Worm (Caenorhabditis elegans) whole organism, late embryonic: ENCODE results near the gene acbp-5.
A peak's percentile ranks its signal among the peaks of the same experiment; 100 is the strongest.

Experiments
- C38D4.7 ChIP-seq: fragments of 200-800 bp; sonication (Bioruptor generic); optimal IDR thresholded peaks from 2 replicates; lab custom pipeline; 2018; ENCODE audit warnings: mild to moderate bottlenecking, missing genetic modification characterization, moderate library complexity, missing compliant biosample characterization
- Y22D7AL.16 ChIP-seq: sonication (generic microtip); optimal IDR thresholded peaks from 2 replicates; lab custom pipeline; 2016; ENCODE audit warnings: missing genetic modification characterization, missing compliant biosample characterization
- ahr-1 ChIP-seq: sonication (generic microtip); optimal IDR thresholded peaks from 2 replicates; lab custom pipeline; 2016; ENCODE audit warnings: missing genetic modification characterization, missing compliant biosample characterization
- ceh-18 ChIP-seq: sonication (generic microtip); optimal IDR thresholded peaks from 2 replicates; lab custom pipeline; 2016; ENCODE audit warnings: missing genetic modification characterization, missing compliant biosample characterization
- ceh-45 ChIP-seq: fragments of 200-800 bp; sonication (Bioruptor generic); IDR thresholded peaks from 2 replicates; pipeline ENCODE4 v1.3.6; 2022; ENCODE audit warnings: missing genetic modification reagents, missing genetic modification characterization, missing compliant biosample characterization
- ceh-9 ChIP-seq: sonication (generic microtip); optimal IDR thresholded peaks from 2 replicates; lab custom pipeline; 2016; ENCODE audit warnings: mild to moderate bottlenecking, missing genetic modification characterization, inconsistent platforms, missing compliant biosample characterization
- che-1 ChIP-seq: sonication (generic microtip); optimal IDR thresholded peaks from 2 replicates; lab custom pipeline; 2016; ENCODE audit warnings: mild to moderate bottlenecking, missing genetic modification characterization, missing compliant biosample characterization
- elt-4 ChIP-seq: sonication (generic microtip); optimal IDR thresholded peaks from 2 replicates; lab custom pipeline; 2016; ENCODE audit warnings: missing genetic modification characterization, missing compliant biosample characterization
- eyg-1 ChIP-seq: sonication (generic microtip); optimal IDR thresholded peaks from 2 replicates; lab custom pipeline; 2016; ENCODE audit warnings: missing genotype, missing genetic modification characterization, missing compliant biosample characterization
- fax-1 ChIP-seq: sonication (generic microtip); optimal IDR thresholded peaks from 2 replicates; lab custom pipeline; 2016; ENCODE audit warnings: missing genotype, missing genetic modification characterization, missing compliant biosample characterization
- fkh-10 ChIP-seq: fragments of 150-350 bp; optimal IDR thresholded peaks from 2 replicates; lab custom pipeline; 2014; ENCODE audit warnings: missing biosample characterization, missing genetic modification reagents, missing genetic modification characterization
- fkh-6 ChIP-seq: sonication (generic microtip); optimal IDR thresholded peaks from 2 replicates; lab custom pipeline; 2016; ENCODE audit warnings: missing genetic modification characterization, missing compliant biosample characterization
- hlh-13 ChIP-seq: fragments of 200-800 bp; sonication (Bioruptor generic); optimal IDR thresholded peaks from 2 replicates; lab custom pipeline; 2018; ENCODE audit warnings: mild to moderate bottlenecking, missing genetic modification characterization, missing compliant biosample characterization
- hlh-15 ChIP-seq: sonication (generic microtip); optimal IDR thresholded peaks from 2 replicates; lab custom pipeline; 2016; ENCODE audit warnings: missing genetic modification characterization, missing compliant biosample characterization
- hlh-6 ChIP-seq: sonication (generic microtip); optimal IDR thresholded peaks from 2 replicates; lab custom pipeline; 2016; ENCODE audit warnings: missing genotype, missing genetic modification characterization, missing compliant biosample characterization
- lim-6 ChIP-seq: sonication (generic microtip); optimal IDR thresholded peaks from 2 replicates; lab custom pipeline; 2016; ENCODE audit warnings: missing genetic modification characterization, missing compliant biosample characterization
- pag-3 ChIP-seq: sonication (generic microtip); optimal IDR thresholded peaks from 2 replicates; lab custom pipeline; 2016; ENCODE audit warnings: missing compliant biosample characterization, missing genetic modification characterization, borderline replicate concordance
- pat-9 ChIP-seq: fragments of 200-800 bp; sonication (Bioruptor generic); optimal IDR thresholded peaks from 2 replicates; lab custom pipeline; 2018; ENCODE audit warnings: mild to moderate bottlenecking, missing genetic modification characterization, moderate library complexity, missing compliant biosample characterization
- pha-2 ChIP-seq: sonication (generic microtip); optimal IDR thresholded peaks from 2 replicates; lab custom pipeline; 2017; ENCODE audit warnings: mild to moderate bottlenecking, missing genetic modification characterization, missing compliant biosample characterization

The acbp-5 gene

ce11 chrIII:13604834-13605233 is 36.7 kb downstream of the acbp-5 start:
- TF ChIP-seq elt-4 (peak; percentile 48), ceh-9 (tag; lab: Kevin White, UChicago) (no peak), pag-3 (no peak), pha-2 (tag; lab: Kevin White, UChicago) (no peak)

- TF ChIP-seq ceh-45 (GFP tag; lab: Robert Waterston, UW), result no peak
- no peak for TF ChIP-seq hlh-6 (tag; lab: Kevin White, UChicago)
- TF ChIP-seq fkh-10 (GFP tag; lab: Kevin White, UChicago), result no peak
- no peak for TF ChIP-seq fax-1 (tag; lab: Kevin White, UChicago)
- TF ChIP-seq ceh-18, result no peak
- no peak for TF ChIP-seq Y22D7AL.16
- no peak for TF ChIP-seq pat-9 (tag; lab: Kevin White, UChicago)
- TF ChIP-seq hlh-13 (GFP tag; lab: Kevin White, UChicago), result no peak
- TF ChIP-seq eyg-1 (tag; lab: Kevin White, UChicago), result no peak
- TF ChIP-seq che-1, result no peak
- TF ChIP-seq C38D4.7 (GFP tag; lab: Kevin White, UChicago), result no peak
- no peak for TF ChIP-seq hlh-15 (tag; lab: Kevin White, UChicago)
- no peak for TF ChIP-seq ahr-1 (tag; lab: Kevin White, UChicago)
- no peak for TF ChIP-seq lim-6 (tag; lab: Kevin White, UChicago)
- TF ChIP-seq fkh-6 (tag; lab: Kevin White, UChicago), result no peak
- TF ChIP-seq pag-3, result no peak
Observed at ce11 chrIII:13600254-13600653, 41.2 kb downstream of the acbp-5 start.
